Fruit fly (Drosophila melanogaster) whole organism, pupa: ENCODE measurements around the gene CG2865.
A peak's percentile ranks its signal among the peaks of the same experiment; 100 is the strongest.

Experiments used
- CG10348 ChIP-seq: fragments of 200-800 bp; sonication (Bioruptor generic); IDR thresholded peaks from 2 replicates; pipeline ENCODE4 v1.3.6; 2022; ENCODE audit warnings: missing biosample characterization, missing genetic modification characterization
- CG12605 ChIP-seq: fragments of 200-800 bp; sonication (Bioruptor generic); IDR thresholded peaks from 2 replicates; pipeline ENCODE4 v1.3.6; 2022; ENCODE audit warnings: missing biosample characterization, missing genetic modification characterization
- CG13204 ChIP-seq: fragments of 200-800 bp; sonication (Bioruptor generic); optimal IDR thresholded peaks from 2 replicates; lab custom pipeline; 2018; ENCODE audit warnings: missing biosample characterization, mild to moderate bottlenecking, missing genetic modification characterization, moderate library complexity
- CG14655 ChIP-seq: fragments of 200-800 bp; sonication (Bioruptor generic); optimal IDR thresholded peaks from 3 replicates; lab custom pipeline; 2017; ENCODE audit warnings: mild to moderate bottlenecking, missing biosample characterization, missing genetic modification reagents, missing genetic modification characterization
- CG15710 ChIP-seq: fragments of 200-800 bp; sonication (Bioruptor generic); optimal IDR thresholded peaks from 2 replicates; lab custom pipeline; 2018; ENCODE audit warnings: missing biosample characterization, mild to moderate bottlenecking, missing genetic modification characterization, moderate library complexity
- CG17806 ChIP-seq: fragments of 200-800 bp; sonication (Bioruptor generic); optimal IDR thresholded peaks from 2 replicates; lab custom pipeline; 2018; ENCODE audit warnings: missing biosample characterization, mild to moderate bottlenecking, missing genetic modification characterization, moderate library complexity
- CG32121 ChIP-seq: fragments of 200-800 bp; sonication (Bioruptor generic); IDR thresholded peaks from 2 replicates; pipeline ENCODE4 v1.3.6; 2022; ENCODE audit warnings: missing biosample characterization, missing genetic modification characterization
- CG34367 ChIP-seq: fragments of 200-800 bp; sonication (Bioruptor generic); optimal IDR thresholded peaks from 2 replicates; lab custom pipeline; 2018; ENCODE audit warnings: missing biosample characterization, mild to moderate bottlenecking, missing genetic modification characterization
- CG4496 ChIP-seq: fragments of 200-800 bp; sonication (Bioruptor generic); IDR thresholded peaks from 3 replicates; pipeline ENCODE4 v1.3.6; 2022; ENCODE audit warnings: missing biosample characterization, missing genetic modification characterization
- CG8159 ChIP-seq: fragments of 200-800 bp; sonication (Bioruptor generic); optimal IDR thresholded peaks from 3 replicates; lab custom pipeline; 2018; ENCODE audit warnings: missing biosample characterization, mild to moderate bottlenecking, missing genetic modification characterization, moderate library complexity
- CG8301 ChIP-seq: fragments of 200-800 bp; sonication (Bioruptor generic); optimal IDR thresholded peaks from 2 replicates; lab custom pipeline; 2018; ENCODE audit warnings: missing biosample characterization, mild to moderate bottlenecking, missing genetic modification characterization
- CG9948 ChIP-seq: fragments of 200-800 bp; sonication (Bioruptor generic); optimal IDR thresholded peaks from 2 replicates; lab custom pipeline; 2018; ENCODE audit warnings: missing biosample characterization, mild to moderate bottlenecking, missing genetic modification characterization, moderate library complexity
- D1 ChIP-seq: fragments of 200-800 bp; sonication (Bioruptor generic); optimal IDR thresholded peaks from 2 replicates; lab custom pipeline; 2018; ENCODE audit warnings: missing biosample characterization, mild to moderate bottlenecking, missing genetic modification characterization, moderate library complexity
- EcR ChIP-seq: fragments of 200-800 bp; sonication (Bioruptor generic); optimal IDR thresholded peaks from 3 replicates; lab custom pipeline; 2019; ENCODE audit warnings: missing biosample characterization, missing genetic modification characterization, mild to moderate bottlenecking, moderate library complexity, missing genetic modification reagents
- Ets98B ChIP-seq: fragments of 200-800 bp; sonication (Bioruptor generic); IDR thresholded peaks from 2 replicates; pipeline ENCODE4 v1.3.6; 2022; ENCODE audit warnings: missing biosample characterization, missing genetic modification characterization
- Pif1A ChIP-seq: fragments of 200-800 bp; sonication (Bioruptor generic); optimal IDR thresholded peaks from 3 replicates; lab custom pipeline; 2016; ENCODE audit warnings: missing biosample characterization, missing genetic modification characterization
- Pif1B ChIP-seq: fragments of 200-800 bp; sonication (Bioruptor generic); optimal IDR thresholded peaks from 3 replicates; lab custom pipeline; 2016; ENCODE audit warnings: missing biosample characterization, missing genetic modification characterization
- Snoo ChIP-seq: fragments of 200-800 bp; sonication (Bioruptor generic); optimal IDR thresholded peaks from 3 replicates; lab custom pipeline; 2017; ENCODE audit warnings: missing biosample characterization, mild to moderate bottlenecking, missing genetic modification characterization, inconsistent platforms
- fd96Ca ChIP-seq: fragments of 200-800 bp; sonication (Bioruptor generic); IDR thresholded peaks from 3 replicates; pipeline ENCODE4 v1.3.6; 2022; ENCODE audit warnings: missing biosample characterization, missing genetic modification characterization
- gl ChIP-seq: fragments of 200-800 bp; sonication (Bioruptor generic); optimal IDR thresholded peaks from 2 replicates; lab custom pipeline; 2018; ENCODE audit warnings: missing biosample characterization, mild to moderate bottlenecking, missing genetic modification characterization
- rn ChIP-seq: fragments of 200-800 bp; sonication (Bioruptor generic); IDR thresholded peaks from 2 replicates; pipeline ENCODE4 v1.3.6; 2022; ENCODE audit warnings: missing biosample characterization, missing genetic modification characterization

The CG2865 gene

dm6 chrX:2291023-2291422 is 2.2 kb downstream of the CG2865 start:
- no peak for TF ChIP-seq fd96Ca (GFP tag; lab: Robert Waterston, UW)
- TF ChIP-seq CG9948: no peak
- TF ChIP-seq EcR (GFP tag; lab: Kevin White, UChicago): no peak

DNA sequence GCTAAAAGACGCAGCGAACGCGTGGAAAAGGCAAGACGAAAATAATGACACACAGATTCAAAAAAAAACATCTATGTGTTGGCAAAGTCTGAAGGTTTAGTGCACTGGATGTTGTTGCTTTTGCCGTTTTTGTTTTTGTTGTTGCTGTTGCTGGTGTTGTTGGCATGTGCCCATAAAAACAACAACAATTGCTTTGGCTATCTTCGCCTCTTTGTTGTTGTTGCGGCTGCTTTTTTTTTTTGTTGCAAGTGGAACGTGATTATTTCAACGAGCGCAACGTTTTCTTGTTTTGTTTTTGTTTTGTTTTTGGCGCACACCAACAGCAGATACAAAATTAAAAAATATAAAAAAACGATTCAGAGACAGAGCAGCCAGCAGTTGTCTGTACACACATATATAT is 4.1 kb downstream of the CG2865 start:
- TF ChIP-seq CG14655 (GFP tag; lab: Kevin White, UChicago): peak; percentile 88
- peak; percentile 42 for TF ChIP-seq Snoo (tag; lab: Kevin White, UChicago)
- TF ChIP-seq CG12605 (GFP tag; lab: Robert Waterston, UW): peak; percentile 96
- peak; percentile 92 for TF ChIP-seq CG34367 (tag; lab: Kevin White, UChicago)
- peak; percentile 82 for TF ChIP-seq CG8301 (tag; lab: Kevin White, UChicago)
- TF ChIP-seq CG10348 (GFP tag; lab: Robert Waterston, UW): no peak
- peak; percentile 83 for TF ChIP-seq CG17806 (tag; lab: Kevin White, UChicago)
- peak; percentile 48 for TF ChIP-seq D1
- TF ChIP-seq CG32121 (GFP tag; lab: Robert Waterston, UW): peak; percentile 93
- peak; percentile 94 for TF ChIP-seq fd96Ca (GFP tag; lab: Robert Waterston, UW)
- peak; percentile 95 for TF ChIP-seq CG4496 (GFP tag; lab: Robert Waterston, UW)
- TF ChIP-seq EcR (GFP tag; lab: Kevin White, UChicago): peak; percentile 91
- TF ChIP-seq gl (tag; lab: Kevin White, UChicago): peak; percentile 95
- peak; percentile 82 for TF ChIP-seq rn (GFP tag; lab: Robert Waterston, UW)
- peak; percentile 97 for TF ChIP-seq CG13204 (GFP tag; lab: Kevin White, UChicago)
- TF ChIP-seq Ets98B: peak; percentile 91
- TF ChIP-seq Pif1A (GFP tag; lab: Kevin White, UChicago): peak; percentile 91
- peak; percentile 83 for TF ChIP-seq CG9948
- TF ChIP-seq CG15710 (tag; lab: Kevin White, UChicago): peak; percentile 90
- peak; percentile 83 for TF ChIP-seq Pif1B
- TF ChIP-seq CG8159 (tag; lab: Kevin White, UChicago): peak; percentile 83

dm6 chrX:2288327-2288726 is 4.9 kb downstream of the CG2865 start:
- TF ChIP-seq CG15710 (tag; lab: Kevin White, UChicago): no peak
- no peak; the same call in 2 of the 3 replicates for TF ChIP-seq CG4496 (GFP tag; lab: Robert Waterston, UW)
- TF ChIP-seq Pif1B: no peak
- TF ChIP-seq Pif1A (GFP tag; lab: Kevin White, UChicago): no peak
- no peak for TF ChIP-seq CG8159 (tag; lab: Kevin White, UChicago)
- TF ChIP-seq CG13204 (GFP tag; lab: Kevin White, UChicago): no peak
- no peak for TF ChIP-seq EcR (GFP tag; lab: Kevin White, UChicago)
- no peak for TF ChIP-seq gl (tag; lab: Kevin White, UChicago)
- TF ChIP-seq CG12605 (GFP tag; lab: Robert Waterston, UW): 0 out of 2 replicates have a peak, but pooled peaks have one; percentile 12
- TF ChIP-seq Snoo (tag; lab: Kevin White, UChicago): no peak
- no peak for TF ChIP-seq CG34367 (tag; lab: Kevin White, UChicago)
- TF ChIP-seq Ets98B: no peak
- TF ChIP-seq CG17806 (tag; lab: Kevin White, UChicago): no peak
- 0 out of 2 replicates have a peak, but pooled peaks have one; percentile 25 for TF ChIP-seq CG32121 (GFP tag; lab: Robert Waterston, UW)
- TF ChIP-seq, all 21 proteins: peak for 2

- TF ChIP-seq rn (GFP tag; lab: Robert Waterston, UW): no peak
- TF ChIP-seq Pif1A (GFP tag; lab: Kevin White, UChicago): no peak
- TF ChIP-seq CG32121 (GFP tag; lab: Robert Waterston, UW): 0 out of 2 replicates have a peak, but pooled peaks have one; percentile 30
- TF ChIP-seq fd96Ca (GFP tag; lab: Robert Waterston, UW): peak; percentile 47; the same call in 1 of the 3 replicates
- TF ChIP-seq Ets98B: peak; percentile 43; the same call in 1 of the 2 replicates
- no peak for TF ChIP-seq CG15710 (tag; lab: Kevin White, UChicago)
- TF ChIP-seq CG13204 (GFP tag; lab: Kevin White, UChicago): peak; percentile 54
- TF ChIP-seq CG4496 (GFP tag; lab: Robert Waterston, UW): peak; percentile 61; the same call in 1 of the 3 replicates
- TF ChIP-seq CG12605 (GFP tag; lab: Robert Waterston, UW): peak; percentile 38; the same call in 1 of the 2 replicates
- no peak for TF ChIP-seq Pif1B
- no peak for TF ChIP-seq CG34367 (tag; lab: Kevin White, UChicago)
- no peak for TF ChIP-seq EcR (GFP tag; lab: Kevin White, UChicago)
- no peak for TF ChIP-seq CG10348 (GFP tag; lab: Robert Waterston, UW)
- no peak for TF ChIP-seq gl (tag; lab: Kevin White, UChicago)
- TF ChIP-seq D1: no peak
- no peak for TF ChIP-seq CG17806 (tag; lab: Kevin White, UChicago)
- peak; percentile 6 for TF ChIP-seq CG14655 (GFP tag; lab: Kevin White, UChicago)
- no peak for TF ChIP-seq CG9948
- no peak for TF ChIP-seq Snoo (tag; lab: Kevin White, UChicago)
- no peak for TF ChIP-seq CG8159 (tag; lab: Kevin White, UChicago)
- TF ChIP-seq CG8301 (tag; lab: Kevin White, UChicago): no peak
- TF ChIP-seq, all 21 proteins: peak for 7
Measured at dm6 chrX:2286985-2287384, 6.2 kb downstream of the CG2865 start.

- TF ChIP-seq rn (GFP tag; lab: Robert Waterston, UW) (no peak), fd96Ca (GFP tag; lab: Robert Waterston, UW) (0 out of 3 replicates have a peak, but pooled peaks have one; percentile 11)
- TF ChIP-seq, all 21 proteins: peak for 1
Measured at dm6 chrX:2286255-2286654, 7.0 kb downstream of the CG2865 start.

- TF ChIP-seq rn (GFP tag; lab: Robert Waterston, UW): no peak
- TF ChIP-seq CG14655 (GFP tag; lab: Kevin White, UChicago): no peak
- TF ChIP-seq CG15710 (tag; lab: Kevin White, UChicago): peak; percentile 2
- peak; percentile 41; the same call in 1 of the 2 replicates for TF ChIP-seq CG12605 (GFP tag; lab: Robert Waterston, UW)
- no peak for TF ChIP-seq CG4496 (GFP tag; lab: Robert Waterston, UW)
Measured at dm6 chrX:2283470-2283869, 9.7 kb downstream of the CG2865 start.
